Fruit fly (Drosophila melanogaster): Measurements from ENCODE around the gene Nrg.

Gene Nrg

DNA sequence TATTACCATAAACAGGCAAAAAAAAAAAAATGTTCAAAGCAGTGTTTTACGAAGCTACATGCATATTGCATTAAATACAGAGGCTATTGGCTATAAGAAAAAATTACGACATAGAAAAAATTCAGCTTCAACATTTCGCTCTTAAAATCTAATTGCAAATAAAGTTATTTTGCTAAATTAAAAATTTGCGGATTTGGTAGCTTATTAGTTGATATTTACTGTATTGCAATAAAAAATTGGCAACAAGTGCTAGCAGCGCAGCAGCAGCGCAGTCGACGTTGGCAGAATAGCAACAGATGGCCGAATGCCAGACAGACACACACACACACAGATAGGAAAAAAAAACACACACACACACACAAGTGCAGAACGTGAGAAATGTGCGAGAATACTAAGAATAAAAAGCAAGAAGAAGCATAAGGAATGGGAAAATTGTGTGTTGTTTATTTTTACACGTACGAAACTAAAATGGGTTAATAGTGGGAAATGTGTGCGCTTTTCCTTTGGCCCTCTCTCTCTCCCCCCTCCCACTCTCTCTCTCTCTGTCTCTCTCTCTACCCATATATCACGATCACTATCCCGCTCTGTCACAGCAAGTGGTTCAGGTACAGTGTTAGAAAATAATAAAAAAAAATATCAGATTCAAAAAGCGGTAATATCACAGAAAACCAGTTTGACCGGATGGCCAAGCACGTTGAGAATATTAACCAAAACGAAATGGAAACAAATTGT is 16.6 kb downstream of the Nrg start (continued):
- peak; percentile 31 for TF ChIP-seq NfI (GFP tag; optimal IDR thresholded peaks at IDR 0.05)
- 0 out of 3 replicates have a peak, but pooled peaks have one; percentile 1 for TF ChIP-seq sr (GFP tag; IDR thresholded peaks at IDR 0.05)
- TF ChIP-seq tgo (GFP tag; IDR thresholded peaks at IDR 0.05) = peak; percentile 28; the same call in 2 of the 3 replicates
- no peak for TF ChIP-seq CG8924 (tag; optimal IDR thresholded peaks at IDR 0.05)
- no peak for TF ChIP-seq shn (GFP tag; optimal IDR thresholded peaks at IDR 0.05)
- TF ChIP-seq ttk (GFP tag; IDR thresholded peaks at IDR 0.05) = 0 out of 2 replicates have a peak, but pooled peaks have one; percentile 15
- TF ChIP-seq E2f2 (GFP tag; IDR thresholded peaks at IDR 0.05) = no peak
- no peak for TF ChIP-seq CG4617 (GFP tag; optimal IDR thresholded peaks at IDR 0.05; ENCODE audit: borderline replicate concordance)
- TF ChIP-seq CG17359 (tag; optimal IDR thresholded peaks at IDR 0.05) = peak; percentile 37
- peak; percentile 44 for TF ChIP-seq Fer3 (tag; optimal IDR thresholded peaks at IDR 0.05)
- TF ChIP-seq da (GFP tag; optimal IDR thresholded peaks at IDR 0.05) = no peak
- no peak for TF ChIP-seq Pdp1 (GFP tag; optimal IDR thresholded peaks at IDR 0.05)
- TF ChIP-seq CG14441 (GFP tag; IDR thresholded peaks at IDR 0.05) = no peak
- no peak for TF ChIP-seq lov (optimal IDR thresholded peaks at IDR 0.05)
- TF ChIP-seq lov (GFP tag; IDR thresholded peaks at IDR 0.05) = no peak
- TF ChIP-seq CG3163 (GFP tag; optimal IDR thresholded peaks at IDR 0.05) = no peak
- TF ChIP-seq Ada2b (GFP tag; IDR thresholded peaks at IDR 0.05) = peak; percentile 44; the same call in 1 of the 2 replicates
- TF ChIP-seq kah (GFP tag; optimal IDR thresholded peaks at IDR 0.05) = peak; percentile 59
- peak; percentile 40 for TF ChIP-seq abd-A (tag; optimal IDR thresholded peaks at IDR 0.05)
- TF ChIP-seq PHDP (tag; optimal IDR thresholded peaks at IDR 0.05) = peak; percentile 41
- peak; percentile 54 for TF ChIP-seq CG9817 (tag; optimal IDR thresholded peaks at IDR 0.05)
- TF ChIP-seq CG13123 (GFP tag; optimal IDR thresholded peaks at IDR 0.05) = no peak
- peak; percentile 62 for TF ChIP-seq CG2120 (GFP tag; optimal IDR thresholded peaks at IDR 0.05)
- TF ChIP-seq Awh (GFP tag; IDR thresholded peaks at IDR 0.05) = 0 out of 2 replicates have a peak, but pooled peaks have one; percentile 6
- peak; percentile 16 for TF ChIP-seq Hsf (GFP tag; optimal IDR thresholded peaks at IDR 0.05)
- peak; percentile 54 for TF ChIP-seq CG3281 (GFP tag; optimal IDR thresholded peaks at IDR 0.05)
- peak; percentile 15 for TF ChIP-seq caup (GFP tag; optimal IDR thresholded peaks at IDR 0.05; ENCODE audit: severe bottlenecking)
- TF ChIP-seq Atf3 (GFP tag; optimal IDR thresholded peaks at IDR 0.05) = no peak
- TF ChIP-seq CG15269 (tag; optimal IDR thresholded peaks at IDR 0.05) = peak; percentile 38
- peak; percentile 37 for TF ChIP-seq Sox102F (GFP tag; optimal IDR thresholded peaks at IDR 0.05)
- peak; percentile 16 for TF ChIP-seq CG15514 (GFP tag; optimal IDR thresholded peaks at IDR 0.05)
- TF ChIP-seq CG13624 (GFP tag; optimal IDR thresholded peaks at IDR 0.05) = no peak
- 0 out of 2 replicates have a peak, but pooled peaks have one; percentile 11 for TF ChIP-seq stc (GFP tag; IDR thresholded peaks at IDR 0.05)
- TF ChIP-seq C15 (GFP tag; IDR thresholded peaks at IDR 0.05) = 0 out of 3 replicates have a peak, but pooled peaks have one; percentile 27
- TF ChIP-seq Atf6 (GFP tag; IDR thresholded peaks at IDR 0.05) = peak; percentile 61; the same call in 1 of the 2 replicates
- no peak for TF ChIP-seq Tbp (GFP tag; optimal IDR thresholded peaks at IDR 0.05)
- peak; percentile 37 for TF ChIP-seq CG18619 (GFP tag; optimal IDR thresholded peaks at IDR 0.05)
- TF ChIP-seq kni (GFP tag; optimal IDR thresholded peaks at IDR 0.05) = peak; percentile 89
- peak; percentile 4 for TF ChIP-seq Fer2 (tag; optimal IDR thresholded peaks at IDR 0.05)
- no peak for TF ChIP-seq zen2 (GFP tag; IDR thresholded peaks at IDR 0.05; ENCODE audit: partially characterized antibody)
- TF ChIP-seq sob (GFP tag; IDR thresholded peaks at IDR 0.05) = peak; percentile 20; the same call in 1 of the 2 replicates
- TF ChIP-seq Med (GFP tag) = peak; percentile 85
- TF ChIP-seq Meics (GFP tag; optimal IDR thresholded peaks at IDR 0.05) = peak; percentile 20
- peak; percentile 58 for TF ChIP-seq sqz (GFP tag; optimal IDR thresholded peaks at IDR 0.05)
- no peak for TF ChIP-seq CG12071 (GFP tag; optimal IDR thresholded peaks at IDR 0.05)
- TF ChIP-seq chm (GFP tag; IDR thresholded peaks at IDR 0.05) = 0 out of 2 replicates have a peak, but pooled peaks have one; percentile 30
- no peak for TF ChIP-seq CG3838 (GFP tag; optimal IDR thresholded peaks at IDR 0.05)
- TF ChIP-seq pfk (GFP tag; optimal IDR thresholded peaks at IDR 0.05) = no peak
- peak; percentile 4 for TF ChIP-seq CG15479 (GFP tag; optimal IDR thresholded peaks at IDR 0.05)
